Worm (Caenorhabditis elegans): ENCODE measurements around the gene mars-1.

ce11 chrIV:11655370-11655769, 20.1 kb upstream of the mars-1 start, which contains the start of gene ent-1:
- TF ChIP-seq ref-1 (GFP tag; conservative IDR thresholded peaks at IDR 0.05) (no peak), cog-1 (tag; optimal IDR thresholded peaks at IDR 0.05) (no peak)
